Fruit fly (Drosophila melanogaster) whole organism, embryonic: ENCODE measurements around the gene Muc30E.

Experiments
- Atf6 ChIP-seq: fragments of 200-800 bp; sonication (Bioruptor generic); IDR thresholded peaks from 2 replicates; pipeline ENCODE4 v1.3.6; 2022; ENCODE audit warnings: missing biosample characterization, missing genetic modification characterization
- CG10565 ChIP-seq: fragments of 200-800 bp; sonication (Bioruptor generic); optimal IDR thresholded peaks from 3 replicates; lab custom pipeline; 2016; ENCODE audit warnings: missing biosample characterization, mild to moderate bottlenecking, missing genetic modification characterization
- CG11398 ChIP-seq: fragments of 200-800 bp; sonication (Bioruptor generic); optimal IDR thresholded peaks from 2 replicates; lab custom pipeline; 2016; ENCODE audit warnings: missing biosample characterization, missing genetic modification characterization
- CG12071 ChIP-seq: fragments of 200-800 bp; sonication (Bioruptor generic); optimal IDR thresholded peaks from 3 replicates; lab custom pipeline; 2018; ENCODE audit warnings: missing biosample characterization, mild to moderate bottlenecking, missing genetic modification characterization
- CG12104 ChIP-seq: fragments of 200-800 bp; sonication (Bioruptor generic); optimal IDR thresholded peaks from 3 replicates; lab custom pipeline; 2016; ENCODE audit warnings: missing biosample characterization, missing genetic modification characterization
- CG12659 ChIP-seq: fragments of 200-800 bp; sonication (Bioruptor generic); optimal IDR thresholded peaks from 3 replicates; lab custom pipeline; 2017; ENCODE audit warnings: mild to moderate bottlenecking, missing biosample characterization, missing genetic modification reagents, missing genetic modification characterization
- CG13123 ChIP-seq: fragments of 200-800 bp; sonication (Bioruptor generic); optimal IDR thresholded peaks from 2 replicates; lab custom pipeline; 2016; ENCODE audit warnings: missing biosample characterization, missing genetic modification characterization
- CG14014 ChIP-seq: fragments of 200-800 bp; sonication (Bioruptor generic); IDR thresholded peaks from 2 replicates; pipeline ENCODE4 v1.3.6; 2022; ENCODE audit warnings: missing biosample characterization, missing genetic modification characterization
- CG15514 ChIP-seq: fragments of 200-800 bp; sonication (Bioruptor generic); optimal IDR thresholded peaks from 3 replicates; lab custom pipeline; 2017; ENCODE audit warnings: missing biosample characterization, missing genetic modification characterization, mild to moderate bottlenecking, moderate library complexity, missing genetic modification reagents
- CG15601 ChIP-seq: fragments of 200-800 bp; sonication (Bioruptor generic); optimal IDR thresholded peaks from 3 replicates; lab custom pipeline; 2019; ENCODE audit warnings: missing biosample characterization, mild to moderate bottlenecking, missing genetic modification characterization, moderate library complexity
- CG1603 ChIP-seq: fragments of 200-800 bp; sonication (Bioruptor generic); optimal IDR thresholded peaks from 2 replicates; lab custom pipeline; 2019; ENCODE audit warnings: missing biosample characterization, mild to moderate bottlenecking, missing genetic modification characterization, moderate library complexity
- CG16813 ChIP-seq: fragments of 200-800 bp; sonication (Bioruptor generic); IDR thresholded peaks from 3 replicates; pipeline ENCODE4 v1.3.6; 2022; ENCODE audit warnings: missing biosample characterization, missing genetic modification characterization; ENCODE audit not compliant: partially characterized antibody
- CG17359 ChIP-seq: fragments of 200-800 bp; sonication (Bioruptor generic); optimal IDR thresholded peaks from 3 replicates; lab custom pipeline; 2018; ENCODE audit warnings: missing biosample characterization, mild to moderate bottlenecking, missing genetic modification characterization, moderate library complexity
- CG17568 ChIP-seq: fragments of 200-800 bp; sonication (Bioruptor generic); optimal IDR thresholded peaks from 2 replicates; lab custom pipeline; 2018; ENCODE audit warnings: missing biosample characterization, mild to moderate bottlenecking, missing genetic modification characterization, moderate library complexity
- CG17912 ChIP-seq: fragments of 200-800 bp; sonication (Bioruptor generic); optimal IDR thresholded peaks from 2 replicates; lab custom pipeline; 2018; ENCODE audit warnings: missing biosample characterization, mild to moderate bottlenecking, missing genetic modification characterization
- CG2120 ChIP-seq: fragments of 200-800 bp; sonication (Bioruptor generic); optimal IDR thresholded peaks from 3 replicates; lab custom pipeline; 2016; ENCODE audit warnings: missing biosample characterization, missing genetic modification characterization
- CG2875 ChIP-seq: fragments of 200-800 bp; sonication (Bioruptor generic); optimal IDR thresholded peaks from 2 replicates; lab custom pipeline; 2017; ENCODE audit warnings: missing biosample characterization, mild to moderate bottlenecking, missing genetic modification characterization, missing genetic modification reagents
- CG3163 ChIP-seq: fragments of 200-800 bp; sonication (Bioruptor generic); optimal IDR thresholded peaks from 3 replicates; lab custom pipeline; 2016; ENCODE audit warnings: missing biosample characterization, missing genetic modification characterization
- CG32532 ChIP-seq: fragments of 200-800 bp; sonication (Bioruptor generic); IDR thresholded peaks from 2 replicates; pipeline ENCODE4 v1.3.6; 2022; ENCODE audit warnings: missing biosample characterization, missing genetic modification characterization
- CG32767 ChIP-seq: fragments of 200-800 bp; sonication (Bioruptor generic); IDR thresholded peaks from 2 replicates; pipeline ENCODE4 v1.3.6; 2022; ENCODE audit warnings: missing biosample characterization, missing genetic modification characterization
- CG3847 ChIP-seq: fragments of 200-800 bp; sonication (Bioruptor generic); IDR thresholded peaks from 2 replicates; pipeline ENCODE4 v1.3.6; 2022; ENCODE audit warnings: missing biosample characterization, missing genetic modification characterization
- CG43689 ChIP-seq: fragments of 200-800 bp; sonication (Bioruptor generic); IDR thresholded peaks from 2 replicates; pipeline ENCODE4 v1.3.6; 2022; ENCODE audit warnings: missing biosample characterization, missing genetic modification characterization
- CG8944 ChIP-seq: fragments of 200-800 bp; sonication (Bioruptor generic); optimal IDR thresholded peaks from 3 replicates; lab custom pipeline; 2016; ENCODE audit warnings: missing biosample characterization, missing genetic modification characterization
- Deaf1 ChIP-seq: fragments of 200-800 bp; optimal IDR thresholded peaks from 3 replicates; lab custom pipeline; 2019; ENCODE audit warnings: missing biosample characterization, mild to moderate bottlenecking, missing genetic modification characterization, moderate library complexity
- Drgx ChIP-seq: fragments of 200-800 bp; sonication (Bioruptor generic); IDR thresholded peaks from 2 replicates; pipeline ENCODE4 v1.3.6; 2022; ENCODE audit warnings: missing biosample characterization, missing genetic modification characterization
- Jarid2 ChIP-seq: fragments of 200-800 bp; sonication (Bioruptor generic); optimal IDR thresholded peaks from 3 replicates; lab custom pipeline; 2017; ENCODE audit warnings: mild to moderate bottlenecking, missing biosample characterization, missing genetic modification reagents, missing genetic modification characterization
- MESR4 ChIP-seq: fragments of 200-800 bp; sonication (Bioruptor generic); optimal IDR thresholded peaks from 2 replicates; lab custom pipeline; 2018; ENCODE audit warnings: missing biosample characterization, mild to moderate bottlenecking, missing genetic modification characterization, moderate library complexity
- Med ChIP-seq: fragments of 200-800 bp; sonication (Bioruptor generic); peaks from one replicate; lab custom pipeline; 2016; ENCODE audit warnings: missing biosample characterization, missing genetic modification characterization, mild to moderate bottlenecking, inconsistent platforms, moderate library complexity
- Meics ChIP-seq: fragments of 200-800 bp; sonication (Bioruptor generic); optimal IDR thresholded peaks from 2 replicates; lab custom pipeline; 2017; ENCODE audit warnings: missing biosample characterization, mild to moderate bottlenecking, missing genetic modification characterization
- Poxn ChIP-seq: fragments of 200-800 bp; sonication (Bioruptor generic); IDR thresholded peaks from 2 replicates; pipeline ENCODE4 v1.3.6; 2022; ENCODE audit warnings: missing biosample characterization, missing genetic modification characterization
- Sox100B ChIP-seq: fragments of 200-800 bp; sonication (Bioruptor generic); optimal IDR thresholded peaks from 3 replicates; lab custom pipeline; 2018; ENCODE audit warnings: missing biosample characterization, mild to moderate bottlenecking, missing genetic modification characterization
- Sox102F ChIP-seq: fragments of 200-800 bp; sonication (Bioruptor generic); optimal IDR thresholded peaks from 2 replicates; lab custom pipeline; 2018; ENCODE audit warnings: missing biosample characterization, mild to moderate bottlenecking, missing genetic modification characterization, moderate library complexity
- ap ChIP-seq: fragments of 200-800 bp; sonication (Bioruptor generic); IDR thresholded peaks from 2 replicates; pipeline ENCODE4 v1.3.6; 2022; ENCODE audit warnings: missing biosample characterization, missing genetic modification characterization
- bsh ChIP-seq, 2 experiments: fragments of 200-800 bp; sonication (Bioruptor generic); optimal IDR thresholded peaks; 2 replicates each; lab custom pipeline; 2017 to 2018; ENCODE audit warnings: mild to moderate bottlenecking in 2 of 2, missing biosample characterization in 2 of 2, missing genetic modification characterization in 2 of 2, moderate library complexity in 1 of 2
- chinmo ChIP-seq: fragments of 200-800 bp; sonication (Bioruptor generic); IDR thresholded peaks from 4 replicates; pipeline ENCODE4 v1.3.6; 2022; ENCODE audit warnings: missing biosample characterization, missing genetic modification characterization; ENCODE audit not compliant: partially characterized antibody
- ci ChIP-seq: fragments of 200-800 bp; sonication (Bioruptor generic); IDR thresholded peaks from 3 replicates; pipeline ENCODE4 v1.3.6; 2022; ENCODE audit warnings: missing biosample characterization, missing genetic modification characterization
- dysf ChIP-seq: fragments of 200-800 bp; sonication (Bioruptor generic); IDR thresholded peaks from 3 replicates; pipeline ENCODE4 v1.3.6; 2022; ENCODE audit warnings: missing biosample characterization, missing genetic modification characterization
- gem ChIP-seq: fragments of 200-800 bp; sonication (Bioruptor generic); optimal IDR thresholded peaks from 2 replicates; lab custom pipeline; 2019; ENCODE audit warnings: missing biosample characterization, mild to moderate bottlenecking, missing genetic modification characterization, moderate library complexity
- lmd ChIP-seq: fragments of 200-800 bp; sonication (Bioruptor generic); IDR thresholded peaks from 2 replicates; pipeline ENCODE4 v1.3.6; 2022; ENCODE audit warnings: missing biosample characterization, missing genetic modification characterization
- mam ChIP-seq: fragments of 200-800 bp; sonication (Bioruptor generic); optimal IDR thresholded peaks from 3 replicates; lab custom pipeline; 2016; ENCODE audit warnings: missing biosample characterization, missing genetic modification characterization
- nau ChIP-seq: fragments of 200-800 bp; sonication (Bioruptor generic); optimal IDR thresholded peaks from 3 replicates; lab custom pipeline; 2017; ENCODE audit warnings: missing biosample characterization, mild to moderate bottlenecking, missing genetic modification characterization, missing genetic modification reagents
- nom ChIP-seq: fragments of 200-800 bp; sonication (Bioruptor generic); optimal IDR thresholded peaks from 2 replicates; lab custom pipeline; 2017; ENCODE audit warnings: missing biosample characterization, missing genetic modification characterization, mild to moderate bottlenecking, moderate library complexity, missing genetic modification reagents
- row ChIP-seq: fragments of 200-800 bp; sonication (Bioruptor generic); IDR thresholded peaks from 3 replicates; pipeline ENCODE4 v1.3.6; 2022; ENCODE audit warnings: missing biosample characterization, missing genetic modification characterization
- salm ChIP-seq: fragments of 200-800 bp; sonication (Bioruptor generic); optimal IDR thresholded peaks from 2 replicates; lab custom pipeline; 2018; ENCODE audit warnings: missing biosample characterization, mild to moderate bottlenecking, missing genetic modification characterization
- schlank ChIP-seq: fragments of 200-800 bp; sonication (Bioruptor generic); optimal IDR thresholded peaks from 2 replicates; lab custom pipeline; 2018; ENCODE audit warnings: missing biosample characterization, mild to moderate bottlenecking, missing genetic modification characterization
- slbo ChIP-seq: fragments of 200-800 bp; sonication (Bioruptor generic); IDR thresholded peaks from 2 replicates; pipeline ENCODE4 v1.3.6; 2022; ENCODE audit warnings: missing biosample characterization, missing genetic modification characterization
- tin ChIP-seq: fragments of 200-800 bp; sonication (Bioruptor generic); optimal IDR thresholded peaks from 3 replicates; lab custom pipeline; 2016; ENCODE audit warnings: missing biosample characterization, missing genetic modification characterization
- tll ChIP-seq, 2 experiments: fragments of 200-800 bp in 1 of 2; fragments of >200 bp in 1 of 2; sonication (Bioruptor generic) in 1 of 2; optimal IDR thresholded peaks; 2 replicates each; lab custom pipeline; 2017 to 2019; ENCODE audit warnings: missing biosample characterization in 2 of 2, missing genetic modification characterization in 2 of 2, mild to moderate bottlenecking in 1 of 2, moderate library complexity in 1 of 2
- toy ChIP-seq: fragments of 200-800 bp; sonication (Bioruptor generic); IDR thresholded peaks from 2 replicates; pipeline ENCODE4 v1.3.6; 2022; ENCODE audit warnings: missing biosample characterization, missing genetic modification characterization

The Muc30E gene

dm6 chr2L:9908468-9908967, 5.6 kb upstream of the Muc30E start, which contains the start of gene CG13124 (continued):
- TF ChIP-seq ci (GFP tag; lab: Robert Waterston, UW) (peak; percentile 66; the same call in 2 of the 3 replicates), CG32532 (GFP tag; lab: Robert Waterston, UW) (peak; percentile 73; the same call in 1 of the 2 replicates), CG17359 (tag; lab: Kevin White, UChicago) (no peak), tll (GFP tag; optimal IDR thresholded peaks at IDR 0.05; lab: Kevin White, UChicago) (no peak), CG12104 (GFP tag; lab: Kevin White, UChicago) (no peak), gem (peak; percentile 37), CG3847 (GFP tag; lab: Robert Waterston, UW) (0 out of 2 replicates have a peak, but pooled peaks have one; percentile 7), CG2120 (GFP tag; lab: Kevin White, UChicago) (peak; percentile 46), CG14014 (peak; percentile 24; the same call in 1 of the 2 replicates), Poxn (no peak), ap (GFP tag; lab: Robert Waterston, UW) (0 out of 2 replicates have a peak, but pooled peaks have one; percentile 22), CG13123 (GFP tag; lab: Kevin White, UChicago) (no peak), nau (no peak), bsh (GFP tag; optimal IDR thresholded peaks at IDR 0.05; lab: Kevin White, UChicago) (no peak), toy (GFP tag; lab: Robert Waterston, UW) (no peak), CG17568 (GFP tag; lab: Kevin White, UChicago) (peak; percentile 50), Med (GFP tag; lab: Kevin White, UChicago) (peak; percentile 34), CG8944 (GFP tag; lab: Kevin White, UChicago) (no peak), CG17912 (GFP tag; lab: Kevin White, UChicago) (no peak), Sox102F (GFP tag; lab: Kevin White, UChicago) (peak; percentile 4), slbo (GFP tag; lab: Robert Waterston, UW) (peak; percentile 49; the same call in 1 of the 2 replicates), salm (tag; lab: Kevin White, UChicago) (peak; percentile 16), row (peak; percentile 70), Jarid2 (GFP tag; lab: Kevin White, UChicago) (peak; percentile 10), CG12071 (GFP tag; lab: Kevin White, UChicago) (peak; percentile 38), CG43689 (GFP tag; lab: Robert Waterston, UW) (no peak), dysf (GFP tag; lab: Robert Waterston, UW) (peak; percentile 43; the same call in 2 of the 3 replicates), CG15601 (tag; lab: Kevin White, UChicago) (no peak), schlank (tag; lab: Kevin White, UChicago) (no peak), mam (GFP tag; lab: Kevin White, UChicago) (peak; percentile 8), CG2875 (no peak), CG32767 (GFP tag; lab: Robert Waterston, UW) (0 out of 2 replicates have a peak, but pooled peaks have one; percentile 14), Atf6 (GFP tag; lab: Robert Waterston, UW) (peak; percentile 59), Drgx (GFP tag; lab: Robert Waterston, UW) (peak; percentile 57), MESR4 (GFP tag; lab: Kevin White, UChicago) (peak; percentile 5), CG15514 (peak; percentile 43), lmd (GFP tag; lab: Robert Waterston, UW) (no peak; the same call in 1 of the 2 replicates), CG10565 (GFP tag; lab: Kevin White, UChicago) (no peak), tin (GFP tag; lab: Kevin White, UChicago) (no peak), CG11398 (no peak), Meics (GFP tag; lab: Kevin White, UChicago) (peak; percentile 54), CG16813 (GFP tag; lab: Robert Waterston, UW) (no peak), nom (GFP tag; lab: Kevin White, UChicago) (peak; percentile 61), Deaf1 (tag; lab: Kevin White, UChicago) (peak; percentile 34), CG12659 (GFP tag; lab: Kevin White, UChicago) (peak; percentile 20), CG3163 (GFP tag; lab: Kevin White, UChicago) (peak; percentile 86), chinmo (GFP tag; lab: Robert Waterston, UW) (peak; percentile 80; the same call in 1 of the 4 replicates), Sox100B (GFP tag; lab: Kevin White, UChicago) (no peak), CG1603 (no peak)
